Fruit fly (Drosophila melanogaster) whole organism, embryonic: ENCODE results near the gene CG13949.

Source experiments
- Antp ChIP-seq: fragments of 200-800 bp; sonication (Bioruptor generic); optimal IDR thresholded peaks from 3 replicates; lab custom pipeline; 2016; ENCODE audit warnings: missing biosample characterization, missing genetic modification characterization
- CG1024 ChIP-seq: fragments of 200-800 bp; sonication (Bioruptor generic); IDR thresholded peaks from 2 replicates; pipeline ENCODE4 v1.3.6; 2022; ENCODE audit warnings: missing biosample characterization, missing genetic modification characterization
- CG12071 ChIP-seq: fragments of 200-800 bp; sonication (Bioruptor generic); optimal IDR thresholded peaks from 3 replicates; lab custom pipeline; 2018; ENCODE audit warnings: missing biosample characterization, mild to moderate bottlenecking, missing genetic modification characterization
- CG12104 ChIP-seq: fragments of 200-800 bp; sonication (Bioruptor generic); optimal IDR thresholded peaks from 3 replicates; lab custom pipeline; 2016; ENCODE audit warnings: missing biosample characterization, missing genetic modification characterization
- CG14014 ChIP-seq: fragments of 200-800 bp; sonication (Bioruptor generic); IDR thresholded peaks from 2 replicates; pipeline ENCODE4 v1.3.6; 2022; ENCODE audit warnings: missing biosample characterization, missing genetic modification characterization
- CG14441 ChIP-seq: fragments of 200-800 bp; sonication (Bioruptor generic); IDR thresholded peaks from 2 replicates; pipeline ENCODE4 v1.3.6; 2022; ENCODE audit warnings: missing biosample characterization, missing genetic modification characterization
- CG1647 ChIP-seq: fragments of 200-800 bp; sonication (Bioruptor generic); optimal IDR thresholded peaks from 3 replicates; lab custom pipeline; 2016; ENCODE audit warnings: missing biosample characterization, missing genetic modification characterization
- CG17186 ChIP-seq: fragments of 200-800 bp; sonication (Bioruptor generic); optimal IDR thresholded peaks from 3 replicates; lab custom pipeline; 2017; ENCODE audit warnings: missing biosample characterization, missing genetic modification reagents, missing genetic modification characterization
- CG18476 ChIP-seq: fragments of 200-800 bp; sonication (Bioruptor generic); optimal IDR thresholded peaks from 2 replicates; lab custom pipeline; 2016; ENCODE audit warnings: missing biosample characterization, mild to moderate bottlenecking, missing genetic modification characterization
- CG18599 ChIP-seq: fragments of 200-800 bp; sonication (Bioruptor generic); optimal IDR thresholded peaks from 3 replicates; lab custom pipeline; 2017; ENCODE audit warnings: missing biosample characterization, missing genetic modification characterization, mild to moderate bottlenecking, moderate library complexity, missing genetic modification reagents
- CG3065 ChIP-seq: fragments of 200-800 bp; sonication (Bioruptor generic); optimal IDR thresholded peaks from 2 replicates; lab custom pipeline; 2016; ENCODE audit warnings: missing biosample characterization, missing genetic modification characterization
- CG3281 ChIP-seq: fragments of 200-800 bp; sonication (Bioruptor generic); optimal IDR thresholded peaks from 3 replicates; lab custom pipeline; 2017; ENCODE audit warnings: missing biosample characterization, mild to moderate bottlenecking, missing genetic modification characterization
- CG34376 ChIP-seq: fragments of 200-800 bp; sonication (Bioruptor generic); optimal IDR thresholded peaks from 2 replicates; lab custom pipeline; 2018; ENCODE audit warnings: missing biosample characterization, mild to moderate bottlenecking, missing genetic modification characterization
- CG3726 ChIP-seq: fragments of 200-800 bp; sonication (Bioruptor generic); IDR thresholded peaks from 3 replicates; pipeline ENCODE4, ENCODE4 v1.3.6; 2022; ENCODE audit warnings: missing biosample characterization, missing genetic modification characterization
- CG3838 ChIP-seq: fragments of 200-800 bp; sonication (Bioruptor generic); optimal IDR thresholded peaks from 3 replicates; lab custom pipeline; 2016; ENCODE audit warnings: missing biosample characterization, missing genetic modification characterization
- CG4424 ChIP-seq: fragments of 200-800 bp; sonication (Bioruptor generic); optimal IDR thresholded peaks from 3 replicates; lab custom pipeline; 2016; ENCODE audit warnings: missing biosample characterization, missing genetic modification characterization
- CG4617 ChIP-seq: fragments of 200-800 bp; sonication (Bioruptor generic); optimal IDR thresholded peaks from 3 replicates; lab custom pipeline; 2016; ENCODE audit warnings: missing biosample characterization, missing genetic modification characterization, borderline replicate concordance
- CG6254 ChIP-seq: fragments of 200-800 bp; sonication (Bioruptor generic); optimal IDR thresholded peaks from 3 replicates; lab custom pipeline; 2017; ENCODE audit warnings: mild to moderate bottlenecking, missing biosample characterization, missing genetic modification reagents, missing genetic modification characterization
- CG9437 ChIP-seq: fragments of 200-800 bp; sonication (Bioruptor generic); optimal IDR thresholded peaks from 2 replicates; lab custom pipeline; 2018; ENCODE audit warnings: missing biosample characterization, mild to moderate bottlenecking, missing genetic modification characterization
- CG9817 ChIP-seq: fragments of 200-800 bp; sonication (Bioruptor generic); optimal IDR thresholded peaks from 2 replicates; lab custom pipeline; 2018; ENCODE audit warnings: missing biosample characterization, mild to moderate bottlenecking, missing genetic modification characterization, moderate library complexity
- Dref ChIP-seq: fragments of 200-800 bp; sonication (Bioruptor generic); IDR thresholded peaks from 2 replicates; pipeline ENCODE4 v1.3.6; 2022; ENCODE audit warnings: missing biosample characterization, missing genetic modification characterization
- Drgx ChIP-seq: fragments of 200-800 bp; sonication (Bioruptor generic); IDR thresholded peaks from 2 replicates; pipeline ENCODE4 v1.3.6; 2022; ENCODE audit warnings: missing biosample characterization, missing genetic modification characterization
- Fer3 ChIP-seq: fragments of 200-800 bp; sonication (Bioruptor generic); optimal IDR thresholded peaks from 2 replicates; lab custom pipeline; 2018; ENCODE audit warnings: missing biosample characterization, mild to moderate bottlenecking, missing genetic modification characterization, moderate library complexity
- Hmr ChIP-seq: fragments of 200-800 bp; sonication (Bioruptor generic); optimal IDR thresholded peaks from 3 replicates; lab custom pipeline; 2017; ENCODE audit warnings: mild to moderate bottlenecking, missing biosample characterization, missing genetic modification reagents, missing genetic modification characterization
- Hr3 ChIP-seq: fragments of 200-800 bp; sonication (Bioruptor generic); optimal IDR thresholded peaks from 3 replicates; lab custom pipeline; 2016; ENCODE audit warnings: missing biosample characterization, missing genetic modification characterization
- Kr ChIP-seq: fragments of 200-800 bp; sonication (Bioruptor generic); optimal IDR thresholded peaks from 2 replicates; lab custom pipeline; 2017; ENCODE audit warnings: missing biosample characterization, mild to moderate bottlenecking, missing genetic modification characterization
- Max ChIP-seq: fragments of 200-800 bp; sonication (Bioruptor generic); optimal IDR thresholded peaks from 2 replicates; lab custom pipeline; 2016; ENCODE audit warnings: missing biosample characterization, mild to moderate bottlenecking, missing genetic modification characterization
- Ssrp ChIP-seq: fragments of 200-800 bp; sonication (Bioruptor generic); optimal IDR thresholded peaks from 2 replicates; lab custom pipeline; 2018; ENCODE audit warnings: missing biosample characterization, mild to moderate bottlenecking, missing genetic modification characterization, moderate library complexity
- Vsx1 ChIP-seq: fragments of 200-800 bp; sonication (Bioruptor generic); optimal IDR thresholded peaks from 2 replicates; lab custom pipeline; 2017; ENCODE audit warnings: missing biosample characterization, mild to moderate bottlenecking, missing genetic modification characterization, missing genetic modification reagents
- Xrp1 ChIP-seq: fragments of 200-800 bp; sonication (Bioruptor generic); IDR thresholded peaks from 2 replicates; pipeline ENCODE4 v1.3.6; 2022; ENCODE audit warnings: missing biosample characterization, missing genetic modification characterization
- aop ChIP-seq: fragments of 200-800 bp; sonication (Bioruptor generic); IDR thresholded peaks from 2 replicates; pipeline ENCODE4 v1.3.6; 2022; ENCODE audit warnings: missing biosample characterization, missing genetic modification characterization
- ap ChIP-seq: fragments of 200-800 bp; sonication (Bioruptor generic); IDR thresholded peaks from 2 replicates; pipeline ENCODE4 v1.3.6; 2022; ENCODE audit warnings: missing biosample characterization, missing genetic modification characterization
- ase ChIP-seq: fragments of 200-800 bp; sonication (Bioruptor generic); IDR thresholded peaks from 3 replicates; pipeline ENCODE4 v1.3.6; 2022; ENCODE audit warnings: missing biosample characterization, missing genetic modification characterization
- bsh ChIP-seq, 2 experiments: fragments of 200-800 bp; sonication (Bioruptor generic); optimal IDR thresholded peaks; 2 replicates each; lab custom pipeline; 2017 to 2018; ENCODE audit warnings: mild to moderate bottlenecking in 2 of 2, missing biosample characterization in 2 of 2, missing genetic modification characterization in 2 of 2, moderate library complexity in 1 of 2
- ci ChIP-seq: fragments of 200-800 bp; sonication (Bioruptor generic); IDR thresholded peaks from 3 replicates; pipeline ENCODE4 v1.3.6; 2022; ENCODE audit warnings: missing biosample characterization, missing genetic modification characterization
- dpn ChIP-seq, 2 experiments: fragments of 200-800 bp; sonication (Bioruptor generic); optimal IDR thresholded peaks; 3 replicates each; lab custom pipeline; 2016; ENCODE audit warnings: missing biosample characterization in 2 of 2, missing genetic modification characterization in 2 of 2
- ems ChIP-seq: fragments of 200-800 bp; sonication (Bioruptor generic); optimal IDR thresholded peaks from 3 replicates; lab custom pipeline; 2016; ENCODE audit warnings: missing biosample characterization, missing genetic modification characterization
- eve ChIP-seq, 2 experiments: fragments of >200 bp; optimal IDR thresholded peaks; 2 replicates each; lab custom pipeline; 2017; ENCODE audit warnings: missing biosample characterization in 2 of 2, missing genetic modification characterization in 2 of 2
- gt ChIP-seq: fragments of 200-800 bp; sonication (Bioruptor generic); IDR thresholded peaks from 2 replicates; pipeline ENCODE4 v1.3.6; 2022; ENCODE audit warnings: missing biosample characterization, missing genetic modification characterization
- hbn ChIP-seq: fragments of 200-800 bp; sonication (Bioruptor generic); IDR thresholded peaks from 2 replicates; pipeline ENCODE4 v1.3.6; 2022; ENCODE audit warnings: missing biosample characterization, missing genetic modification characterization; ENCODE audit not compliant: partially characterized antibody
- hth ChIP-seq: fragments of >200 bp; optimal IDR thresholded peaks from 2 replicates; lab custom pipeline; 2017; ENCODE audit warnings: inconsistent platforms
- kah ChIP-seq: fragments of 200-800 bp; sonication (Bioruptor generic); optimal IDR thresholded peaks from 2 replicates; lab custom pipeline; 2018; ENCODE audit warnings: missing biosample characterization, mild to moderate bottlenecking, missing genetic modification characterization
- lola ChIP-seq, 3 experiments: fragments of >200 bp in 2 of 3; fragments of 200-800 bp in 1 of 3; sonication (Bioruptor generic) in 1 of 3; optimal IDR thresholded peaks; 2 replicates each; lab custom pipeline; 2017 to 2019; ENCODE audit warnings: missing biosample characterization in 3 of 3, missing genetic modification characterization in 3 of 3, mild to moderate bottlenecking in 1 of 3, moderate library complexity in 1 of 3
- nmo ChIP-seq: fragments of 200-800 bp; sonication (Bioruptor generic); optimal IDR thresholded peaks from 2 replicates; lab custom pipeline; 2018; ENCODE audit warnings: missing biosample characterization, mild to moderate bottlenecking, missing genetic modification characterization, moderate library complexity
- org-1 ChIP-seq: fragments of 200-800 bp; sonication (Bioruptor generic); optimal IDR thresholded peaks from 2 replicates; lab custom pipeline; 2017; ENCODE audit warnings: missing biosample characterization, missing genetic modification characterization
- otp ChIP-seq: fragments of 200-800 bp; sonication (Bioruptor generic); IDR thresholded peaks from 3 replicates; pipeline ENCODE4, ENCODE4 v1.3.6; 2022; ENCODE audit warnings: missing biosample characterization, missing genetic modification characterization
- pnt ChIP-seq: fragments of 200-800 bp; sonication (Bioruptor generic); optimal IDR thresholded peaks from 3 replicates; lab custom pipeline; 2016; ENCODE audit warnings: missing biosample characterization, missing genetic modification characterization
- scrt ChIP-seq: fragments of 200-800 bp; sonication (Bioruptor generic); optimal IDR thresholded peaks from 2 replicates; lab custom pipeline; 2018; ENCODE audit warnings: missing biosample characterization, mild to moderate bottlenecking, missing genetic modification characterization, moderate library complexity
- vfl ChIP-seq: fragments of 200-800 bp; sonication (Bioruptor generic); optimal IDR thresholded peaks from 2 replicates; lab custom pipeline; 2016; ENCODE audit warnings: missing biosample characterization, missing genetic modification characterization

Gene CG13949

dm6 chr2L:846167-846868 is 8.8 kb upstream of the CG13949 start (continued):
- TF ChIP-seq lola (GFP tag; optimal IDR thresholded peaks at IDR 0.05; lab: Kevin White, UChicago) (peak in 1 of 3 experiments; percentile 19), vfl (no peak), nmo (peak; percentile 77), Drgx (GFP tag; lab: Robert Waterston, UW) (peak; percentile 42; the same call in 1 of the 2 replicates), CG9437 (GFP tag; lab: Kevin White, UChicago) (peak; percentile 52), bsh (GFP tag; optimal IDR thresholded peaks at IDR 0.05; lab: Kevin White, UChicago) (peak in 1 of 2 experiments; percentile 73), Antp (GFP tag; lab: Kevin White, UChicago) (peak; percentile 62), CG1647 (peak; percentile 48), CG1024 (GFP tag; lab: Robert Waterston, UW) (no peak), ci (GFP tag; lab: Robert Waterston, UW) (peak; percentile 44; the same call in 2 of the 3 replicates), CG3281 (GFP tag; lab: Kevin White, UChicago) (peak; percentile 55), Vsx1 (GFP tag; lab: Kevin White, UChicago) (peak; percentile 15), Hr3 (GFP tag; lab: Kevin White, UChicago) (peak; percentile 49), CG34376 (GFP tag; lab: Kevin White, UChicago) (no peak), CG6254 (GFP tag; lab: Kevin White, UChicago) (peak; percentile 44), kah (GFP tag; lab: Kevin White, UChicago) (no peak), CG3838 (GFP tag; lab: Kevin White, UChicago) (no peak), Dref (no peak), CG12071 (GFP tag; lab: Kevin White, UChicago) (peak; percentile 74), ap (GFP tag; lab: Robert Waterston, UW) (peak; percentile 34), CG14441 (peak; percentile 58; the same call in 1 of the 2 replicates), hbn (GFP tag; lab: Robert Waterston, UW) (no peak), pnt (GFP tag; lab: Kevin White, UChicago) (peak; percentile 69), scrt (GFP tag; lab: Kevin White, UChicago) (peak; percentile 39), CG3065 (GFP tag; lab: Kevin White, UChicago) (peak; percentile 41), CG14014 (GFP tag; lab: Robert Waterston, UW) (peak; percentile 32; the same call in 1 of the 2 replicates), hth (lab: Kevin White, UChicago) (no peak), org-1 (GFP tag; lab: Kevin White, UChicago) (peak; percentile 58), gt (GFP tag; lab: Robert Waterston, UW) (no peak), Xrp1 (GFP tag; lab: Robert Waterston, UW) (peak; percentile 63; the same call in 1 of the 2 replicates), eve (GFP tag; optimal IDR thresholded peaks at IDR 0.05; lab: Kevin White, UChicago) (no peak), Ssrp (tag; lab: Kevin White, UChicago) (peak; percentile 69), CG12104 (GFP tag; lab: Kevin White, UChicago) (no peak), CG3726 (0 out of 3 replicates have a peak, but pooled peaks have one; percentile 50), aop (GFP tag; lab: Robert Waterston, UW) (0 out of 2 replicates have a peak, but pooled peaks have one; percentile 38), otp (GFP tag; lab: Robert Waterston, UW) (peak; percentile 31; the same call in 1 of the 3 replicates), ems (peak; percentile 41), Max (GFP tag; lab: Kevin White, UChicago) (peak; percentile 5), CG4424 (GFP tag; lab: Kevin White, UChicago) (peak; percentile 56), dpn (GFP tag; optimal IDR thresholded peaks at IDR 0.05; lab: Kevin White, UChicago) (peak; percentile 61 to 65), CG17186 (peak; percentile 25), CG9817 (peak; percentile 21), ase (GFP tag; lab: Robert Waterston, UW) (0 out of 3 replicates have a peak, but pooled peaks have one; percentile 7), Fer3 (peak; percentile 46), Kr (GFP tag; lab: Kevin White, UChicago) (no peak), CG18476 (GFP tag; lab: Kevin White, UChicago) (peak; percentile 38), Hmr (GFP tag; lab: Kevin White, UChicago) (peak; percentile 39), CG18599 (GFP tag; lab: Kevin White, UChicago) (peak; percentile 64), CG4617 (GFP tag; lab: Kevin White, UChicago) (no peak)
